Worm (Caenorhabditis elegans): Measurements from ENCODE around the gene F46E10.2.

DNA sequence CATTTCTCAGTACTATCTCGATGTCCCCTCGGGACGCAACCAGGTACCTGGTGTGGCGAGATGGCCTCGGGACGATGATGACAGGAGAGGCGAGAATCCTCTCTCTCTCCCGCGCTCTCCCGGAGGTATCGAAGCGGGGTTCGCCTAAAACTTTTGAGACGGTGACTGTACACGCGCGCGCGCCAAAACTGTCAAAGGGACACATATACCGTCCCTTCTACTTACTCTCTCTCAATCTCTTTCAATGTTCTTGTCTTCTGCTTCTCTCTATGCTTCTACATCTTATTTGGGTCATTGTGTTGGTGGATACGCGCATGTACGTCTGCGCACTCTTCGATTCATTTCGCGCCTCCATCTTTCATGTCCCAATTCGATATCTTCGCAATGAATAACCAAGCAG is 21.6 kb downstream of the F46E10.2 start:
- TF ChIP-seq nhr-237 (tag; optimal IDR thresholded peaks at IDR 0.05) = no peak
- no peak for TF ChIP-seq unc-55 (GFP tag; optimal IDR thresholded peaks at IDR 0.05)
- no peak for TF ChIP-seq nhr-6 (tag; optimal IDR thresholded peaks at IDR 0.05)
- no peak for TF ChIP-seq elt-1 (tag; optimal IDR thresholded peaks at IDR 0.05)
- TF ChIP-seq nhr-10 (tag; optimal IDR thresholded peaks at IDR 0.05) = no peak
- TF ChIP-seq ama-1 (optimal IDR thresholded peaks at IDR 0.05) = no peak
- TF ChIP-seq lin-13 (GFP tag; optimal IDR thresholded peaks at IDR 0.05) = no peak
- TF ChIP-seq nhr-77 (tag; optimal IDR thresholded peaks at IDR 0.05) = no peak
- no peak for TF ChIP-seq skn-1 (tag; optimal IDR thresholded peaks at IDR 0.05)
- no peak for TF ChIP-seq lin-39 (tag; optimal IDR thresholded peaks at IDR 0.05)
- TF ChIP-seq mdl-1 (tag; optimal IDR thresholded peaks at IDR 0.05) = no peak

Measured in whole organism, L2 larva.